Fruit fly (Drosophila melanogaster): ENCODE data around the gene Nmd3.

Nmd3 gene

dm6 chrX:2136831-2137452 lies 47.5 kb downstream of the Nmd3 start (continued):
- TF ChIP-seq CG8290 (GFP tag; optimal IDR thresholded peaks at IDR 0.05) (peak; percentile 99), CG8290 (tag; optimal IDR thresholded peaks at IDR 0.05) (peak; percentile 99 to 100), Hr39 (optimal IDR thresholded peaks at IDR 0.05) (no peak)

- TF ChIP-seq pb (GFP tag; optimal IDR thresholded peaks at IDR 0.05) (peak; percentile 12), Drgx (GFP tag; IDR thresholded peaks at IDR 0.05) (peak; percentile 49), sd (tag; optimal IDR thresholded peaks at IDR 0.05) (peak; percentile 60), pros (GFP tag; optimal IDR thresholded peaks at IDR 0.05) (no peak), CG10654 (GFP tag; optimal IDR thresholded peaks at IDR 0.05) (no peak), CG16815 (GFP tag; optimal IDR thresholded peaks at IDR 0.05) (peak; percentile 41), Neu2 (GFP tag; optimal IDR thresholded peaks at IDR 0.05; ENCODE audit: borderline replicate concordance) (no peak), CHES-1-like (GFP tag; optimal IDR thresholded peaks at IDR 0.05) (peak; percentile 14), her (GFP tag; optimal IDR thresholded peaks at IDR 0.05) (peak; percentile 3), da (GFP tag; optimal IDR thresholded peaks at IDR 0.05) (peak; percentile 1), NFAT (GFP tag; IDR thresholded peaks at IDR 0.05) (0 out of 2 replicates have a peak, but pooled peaks have one; percentile 22), dan (GFP tag; IDR thresholded peaks at IDR 0.05) (no peak), ATbp (GFP tag; optimal IDR thresholded peaks at IDR 0.05) (peak; percentile 34), gsb-n (tag; optimal IDR thresholded peaks at IDR 0.05) (no peak), Adf1 (GFP tag; IDR thresholded peaks at IDR 0.05) (no peak), CG2875 (GFP tag; optimal IDR thresholded peaks at IDR 0.05) (no peak), HLHmδ (GFP tag; optimal IDR thresholded peaks at IDR 0.05) (peak; percentile 11), peb (GFP tag; IDR thresholded peaks at IDR 0.05) (no peak), CG9727 (GFP tag; optimal IDR thresholded peaks at IDR 0.05) (no peak), sna (GFP tag; IDR thresholded peaks at IDR 0.05; ENCODE audit: partially characterized antibody) (no peak), CG11695 (GFP tag; IDR thresholded peaks at IDR 0.05) (peak; percentile 23; the same call in 1 of the 3 replicates), NC2β (GFP tag; optimal IDR thresholded peaks at IDR 0.05) (no peak), ase (GFP tag; IDR thresholded peaks at IDR 0.05) (no peak), CG11085 (GFP tag; IDR thresholded peaks at IDR 0.05) (no peak), Gug (GFP tag; IDR thresholded peaks at IDR 0.05) (peak; percentile 65; the same call in 3 of the 4 replicates), HmgZ (tag; optimal IDR thresholded peaks at IDR 0.05) (no peak), tin (GFP tag; optimal IDR thresholded peaks at IDR 0.05) (no peak), Bgb (GFP tag; IDR thresholded peaks at IDR 0.05; ENCODE audit: partially characterized antibody) (no peak), otp (GFP tag; IDR thresholded peaks at IDR 0.05) (no peak), dimm (GFP tag; IDR thresholded peaks at IDR 0.05) (no peak), CG8388 (GFP tag; optimal IDR thresholded peaks at IDR 0.05) (peak; percentile 3), ranshi (GFP tag; IDR thresholded peaks at IDR 0.05) (no peak), ttk (GFP tag; IDR thresholded peaks at IDR 0.05) (no peak), CG7357 (GFP tag; IDR thresholded peaks at IDR 0.05) (0 out of 3 replicates have a peak, but pooled peaks have one; percentile 54), CG14860 (GFP tag; IDR thresholded peaks at IDR 0.05; ENCODE audit: partially characterized antibody) (no peak), seq (GFP tag; IDR thresholded peaks at IDR 0.05) (no peak), Ravus (GFP tag; IDR thresholded peaks at IDR 0.05) (no peak), Hr39 (optimal IDR thresholded peaks at IDR 0.05) (no peak), jumu (GFP tag; optimal IDR thresholded peaks at IDR 0.05) (peak; percentile 58), gt (GFP tag; IDR thresholded peaks at IDR 0.05) (no peak), Dbx (GFP tag; IDR thresholded peaks at IDR 0.05) (no peak), sisA (GFP tag; IDR thresholded peaks at IDR 0.05) (no peak; the same call in none of the 2 replicates), CG1529 (GFP tag; optimal IDR thresholded peaks at IDR 0.05) (no peak), slp2 (GFP tag; optimal IDR thresholded peaks at IDR 0.05) (peak; percentile 50), CG3163 (GFP tag; optimal IDR thresholded peaks at IDR 0.05) (no peak), kni (GFP tag; optimal IDR thresholded peaks at IDR 0.05) (no peak)
Observed at dm6 chrX:2135868-2136787, 48.3 kb downstream of the Nmd3 start.

Measured in whole organism, embryonic.